Fruit fly (Drosophila melanogaster) whole organism: Measurements from ENCODE around the gene CG12684.

Experiments
- pan ChIP-seq: fragments of >200 bp; optimal IDR thresholded peaks from 2 replicates; lab custom pipeline; 2017
- usp ChIP-seq: fragments of >200 bp; optimal IDR thresholded peaks from 2 replicates; lab custom pipeline; 2017; ENCODE audit warnings: missing biosample characterization, missing genetic modification characterization, mixed read lengths

DNA sequence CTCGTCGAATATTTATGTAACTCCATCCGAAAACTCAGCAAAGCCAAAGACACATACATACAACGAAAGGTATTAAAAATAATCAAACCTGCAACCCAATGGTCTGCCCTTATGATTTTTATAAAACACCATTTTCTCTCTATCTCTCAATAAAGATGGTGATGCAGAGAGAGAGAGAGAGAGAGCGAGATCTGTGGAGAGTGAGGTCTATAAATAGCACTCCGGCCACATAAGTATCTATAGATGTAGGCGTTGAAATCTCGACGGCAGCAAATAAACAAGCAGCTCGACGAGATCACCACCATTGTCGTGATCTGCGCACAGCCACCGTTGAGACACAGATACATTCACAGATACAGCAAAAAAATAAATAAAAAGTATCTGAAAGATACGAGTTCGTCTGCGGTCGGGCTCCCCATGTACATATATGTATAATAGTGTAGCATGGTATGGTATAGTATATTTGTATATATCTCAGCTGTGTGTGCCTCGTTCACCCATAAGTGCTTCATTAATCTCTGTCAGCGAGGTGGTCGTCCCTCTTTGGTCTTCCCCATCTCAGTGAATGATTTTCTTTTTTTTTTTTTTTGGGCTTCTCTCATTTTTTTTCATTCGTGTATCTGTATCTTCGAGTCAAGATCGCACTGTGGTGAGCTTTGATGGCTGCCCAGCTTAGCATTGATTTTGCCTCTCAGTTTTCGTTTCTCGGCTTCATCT lies 24.9 kb upstream of the CG12684 start:
- TF ChIP-seq usp (GFP tag; lab: Kevin White, UChicago): no peak
- no peak for TF ChIP-seq pan (lab: Kevin White, UChicago)
